Worm (Caenorhabditis elegans): ENCODE data around the gene sec-24.2.

DNA sequence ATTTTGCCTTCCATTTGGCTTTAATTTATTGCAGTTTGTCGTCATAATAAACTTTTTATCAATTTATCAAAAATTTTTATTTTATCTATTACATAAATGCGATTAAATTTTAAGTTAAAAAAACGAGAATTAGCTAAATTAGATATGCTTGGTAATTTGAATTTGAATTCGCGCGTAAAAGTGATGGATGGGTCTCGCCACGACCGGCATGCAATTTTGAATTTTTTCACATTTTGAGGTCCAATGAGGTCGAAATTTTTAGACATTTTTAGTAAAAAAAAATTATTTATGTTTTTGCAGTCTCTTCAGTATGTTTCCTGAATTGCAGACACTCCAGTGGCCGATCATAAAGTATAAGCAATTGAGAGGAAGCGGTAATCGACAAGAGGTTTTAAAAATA, 48.0 kb upstream of the sec-24.2 start, which contains the start of gene dsb-1:
- no peak for TF ChIP-seq unc-62 (GFP tag; optimal IDR thresholded peaks at IDR 0.05)
- TF ChIP-seq nhr-76 (tag; optimal IDR thresholded peaks at IDR 0.05), result no peak
- TF ChIP-seq ces-1 (GFP tag; optimal IDR thresholded peaks at IDR 0.05), result no peak
- TF ChIP-seq nhr-12 (tag; optimal IDR thresholded peaks at IDR 0.05), result no peak

All from whole organism, mixed stage, embryonic.